Fruit fly (Drosophila melanogaster): ENCODE data around the gene CG17991.

CG17991 gene

dm6 chr3R:27220829-27221463 is 20.1 kb upstream of the CG17991 start:
- TF ChIP-seq svp (GFP tag) (peak; percentile 36), acj6 (GFP tag; optimal IDR thresholded peaks at IDR 0.05) (peak; percentile 21), CG8319 (GFP tag; optimal IDR thresholded peaks at IDR 0.05) (no peak), eg (GFP tag; IDR thresholded peaks at IDR 0.05) (0 out of 3 replicates have a peak, but pooled peaks have one; percentile 12), Sox15 (GFP tag; optimal IDR thresholded peaks at IDR 0.05) (no peak), CG32006 (GFP tag; optimal IDR thresholded peaks at IDR 0.05) (peak; percentile 62), Met (GFP tag; optimal IDR thresholded peaks at IDR 0.05) (peak; percentile 1), ss (GFP tag; optimal IDR thresholded peaks at IDR 0.05) (peak in 1 of 2 experiments; percentile 88), CG4318 (GFP tag; optimal IDR thresholded peaks at IDR 0.05) (peak; percentile 21), Hr39 (GFP tag; optimal IDR thresholded peaks at IDR 0.05) (no peak), Eip78C (GFP tag) (peak; percentile 52), esn (GFP tag; optimal IDR thresholded peaks at IDR 0.05) (peak; percentile 45), CG10631 (GFP tag; optimal IDR thresholded peaks at IDR 0.05) (peak; percentile 7), Hr38 (GFP tag; optimal IDR thresholded peaks at IDR 0.05) (no peak), Hr4 (GFP tag; optimal IDR thresholded peaks at IDR 0.05) (peak; percentile 20)

- TF ChIP-seq CG16779 (tag; optimal IDR thresholded peaks at IDR 0.05) = no peak
- TF ChIP-seq Ets96B (tag; optimal IDR thresholded peaks at IDR 0.05) = peak; percentile 66
- TF ChIP-seq OdsH (GFP tag; optimal IDR thresholded peaks at IDR 0.05) = peak; percentile 16
- TF ChIP-seq CG11762 (GFP tag; optimal IDR thresholded peaks at IDR 0.05; ENCODE audit: insufficient read depth) = no peak
- peak; percentile 31 for TF ChIP-seq CG11902 (GFP tag; optimal IDR thresholded peaks at IDR 0.05)
- TF ChIP-seq Smox (GFP tag; optimal IDR thresholded peaks at IDR 0.05) = peak; percentile 16
- TF ChIP-seq CG8632 (GFP tag; optimal IDR thresholded peaks at IDR 0.05) = peak; percentile 40
- TF ChIP-seq achi (GFP tag; optimal IDR thresholded peaks at IDR 0.05) = peak; percentile 39
- TF ChIP-seq CG10669 (GFP tag; optimal IDR thresholded peaks at IDR 0.05) = peak; percentile 63
- peak; percentile 27 for TF ChIP-seq pdm3 (GFP tag; optimal IDR thresholded peaks at IDR 0.05)
- TF ChIP-seq Sox15 (GFP tag; optimal IDR thresholded peaks at IDR 0.05) = no peak
- TF ChIP-seq Sox102F (GFP tag; optimal IDR thresholded peaks at IDR 0.05) = peak; percentile 23
- peak; percentile 25 for TF ChIP-seq CG31627 (GFP tag; optimal IDR thresholded peaks at IDR 0.05)
- TF ChIP-seq CG6854 (GFP tag; optimal IDR thresholded peaks at IDR 0.05) = no peak
- no peak for TF ChIP-seq CG1621 (tag; optimal IDR thresholded peaks at IDR 0.05)
- peak; percentile 46 for TF ChIP-seq spab (GFP tag; optimal IDR thresholded peaks at IDR 0.05)
- peak; percentile 36 for TF ChIP-seq cyc (GFP tag; optimal IDR thresholded peaks at IDR 0.05)
- TF ChIP-seq topi (GFP tag; optimal IDR thresholded peaks at IDR 0.05) = peak; percentile 37
- TF ChIP-seq Eip78C (GFP tag) = peak; percentile 85
- TF ChIP-seq acj6 (GFP tag; optimal IDR thresholded peaks at IDR 0.05) = peak; percentile 11
- TF ChIP-seq Eip75B (GFP tag; optimal IDR thresholded peaks at IDR 0.05) = peak; percentile 45
- TF ChIP-seq dsx (GFP tag; optimal IDR thresholded peaks at IDR 0.05; ENCODE audit: poor library complexity, severe bottlenecking) = peak; percentile 98
- no peak for TF ChIP-seq Eip93F (GFP tag; optimal IDR thresholded peaks at IDR 0.05)
- peak; percentile 66 for TF ChIP-seq CG3032 (tag; optimal IDR thresholded peaks at IDR 0.05)
- no peak for TF ChIP-seq net (GFP tag; optimal IDR thresholded peaks at IDR 0.05)
- no peak for TF ChIP-seq Lpt (GFP tag; optimal IDR thresholded peaks at IDR 0.05)
- peak; percentile 46 for TF ChIP-seq CG34406 (GFP tag; optimal IDR thresholded peaks at IDR 0.05)
- peak in 1 of 2 experiments; percentile 37 for TF ChIP-seq ss (GFP tag; optimal IDR thresholded peaks at IDR 0.05)
- TF ChIP-seq CG9139 (GFP tag; optimal IDR thresholded peaks at IDR 0.05) = no peak
- peak; percentile 32 for TF ChIP-seq esn (GFP tag; optimal IDR thresholded peaks at IDR 0.05)
- no peak for TF ChIP-seq Ets21C (GFP tag; optimal IDR thresholded peaks at IDR 0.05)
- TF ChIP-seq vri (GFP tag; optimal IDR thresholded peaks at IDR 0.05) = no peak
- peak; percentile 21 for TF ChIP-seq lz (GFP tag; optimal IDR thresholded peaks at IDR 0.05)
- TF ChIP-seq Met (GFP tag; optimal IDR thresholded peaks at IDR 0.05) = peak; percentile 42
- TF ChIP-seq Hr4 (GFP tag; optimal IDR thresholded peaks at IDR 0.05) = no peak
- TF ChIP-seq fd59A (GFP tag; optimal IDR thresholded peaks at IDR 0.05) = peak; percentile 47
- no peak for TF ChIP-seq CG4318 (GFP tag; optimal IDR thresholded peaks at IDR 0.05)
- TF ChIP-seq salr (GFP tag; optimal IDR thresholded peaks at IDR 0.05) = no peak
- peak; percentile 53 for TF ChIP-seq CG3919 (GFP tag; optimal IDR thresholded peaks at IDR 0.05)
- no peak for TF ChIP-seq eg (GFP tag; IDR thresholded peaks at IDR 0.05)
- no peak for TF ChIP-seq Gug (GFP tag; IDR thresholded peaks at IDR 0.05)
These were observed 18.9 kb upstream of the CG17991 start for dm6 chr3R:27222013-27222673.
